Worm (Caenorhabditis elegans): ENCODE measurements around the gene frpr-14.

ce11 chrII:661696-662095 lies 10.9 kb downstream of the frpr-14 start, which contains the start of gene sri-45:
- TF ChIP-seq snpc-4 (tag; optimal IDR thresholded peaks at IDR 0.05): no peak
- TF ChIP-seq nhr-76 (tag; optimal IDR thresholded peaks at IDR 0.05): no peak
- TF ChIP-seq lin-13 (tag; optimal IDR thresholded peaks at IDR 0.05): no peak
- no peak for TF ChIP-seq zip-8 (tag; optimal IDR thresholded peaks at IDR 0.05)
- no peak for TF ChIP-seq unc-62 (GFP tag; optimal IDR thresholded peaks at IDR 0.05)
- no peak for TF ChIP-seq unc-39 (tag; optimal IDR thresholded peaks at IDR 0.05)
- no peak for TF ChIP-seq nhr-12 (tag; optimal IDR thresholded peaks at IDR 0.05)
- TF ChIP-seq M03D4.4 (tag; optimal IDR thresholded peaks at IDR 0.05): no peak
- no peak for TF ChIP-seq ham-2 (GFP tag; optimal IDR thresholded peaks at IDR 0.05)
- TF ChIP-seq nhr-28 (tag; optimal IDR thresholded peaks at IDR 0.05): no peak
- no peak for TF ChIP-seq pha-4 (tag; optimal IDR thresholded peaks at IDR 0.05)
- TF ChIP-seq ceh-39 (tag; optimal IDR thresholded peaks at IDR 0.05): no peak
- no peak for TF ChIP-seq elt-1 (tag; optimal IDR thresholded peaks at IDR 0.05; ENCODE audit: borderline replicate concordance, insufficient read depth)
- no peak for TF ChIP-seq mab-5 (tag; optimal IDR thresholded peaks at IDR 0.05)

Measured in whole organism, mixed stage, embryonic.